Worm (Caenorhabditis elegans) whole organism, L1 larva: Measurements from ENCODE around the gene C52B9.10.
A peak's percentile ranks its signal among the peaks of the same experiment; 100 is the strongest.

Experiments used
- C04F5.9 ChIP-seq: sonication (generic microtip); optimal IDR thresholded peaks from 2 replicates; lab custom pipeline; 2016; ENCODE audit warnings: missing genetic modification characterization, missing compliant biosample characterization
- C16A3.4 ChIP-seq: fragments of 150-350 bp; optimal IDR thresholded peaks from 2 replicates; lab custom pipeline; 2014; ENCODE audit warnings: missing biosample characterization, missing genetic modification characterization
- C34B4.2 ChIP-seq: sonication (generic microtip); optimal IDR thresholded peaks from 2 replicates; lab custom pipeline; 2017; ENCODE audit warnings: mild to moderate bottlenecking, missing genetic modification characterization, missing compliant biosample characterization
- F16B12.6 ChIP-seq: fragments of 150-350 bp; optimal IDR thresholded peaks from 2 replicates; lab custom pipeline; 2014; ENCODE audit warnings: missing biosample characterization, missing genetic modification characterization
- Y116A8C.19 ChIP-seq: sonication (generic microtip); optimal IDR thresholded peaks from 2 replicates; lab custom pipeline; 2016; ENCODE audit warnings: missing compliant biosample characterization, missing genetic modification characterization, borderline replicate concordance
- aha-1 ChIP-seq: fragments of 150-350 bp; optimal IDR thresholded peaks from 2 replicates; lab custom pipeline; 2014; ENCODE audit warnings: missing biosample characterization, missing genetic modification characterization
- ama-1 ChIP-seq: fragments of 150-350 bp; optimal IDR thresholded peaks from 2 replicates; lab custom pipeline; 2014
- blmp-1 ChIP-seq: fragments of 150-350 bp; optimal IDR thresholded peaks from 2 replicates; lab custom pipeline; 2014; ENCODE audit warnings: missing biosample characterization, missing genetic modification characterization
- ceh-63 ChIP-seq: fragments of 200-800 bp; sonication (Bioruptor generic); optimal IDR thresholded peaks from 2 replicates; lab custom pipeline; 2018; ENCODE audit warnings: mild to moderate bottlenecking, missing genetic modification characterization, missing compliant biosample characterization
- ceh-8 ChIP-seq: fragments of 200-800 bp; sonication (Bioruptor generic); optimal IDR thresholded peaks from 2 replicates; lab custom pipeline; 2018; ENCODE audit warnings: mild to moderate bottlenecking, missing genetic modification characterization, moderate library complexity, missing compliant biosample characterization
- ceh-88 ChIP-seq: fragments of 200-800 bp; sonication (Bioruptor generic); IDR thresholded peaks from 2 replicates; pipeline ENCODE4 v1.3.6; 2022; ENCODE audit warnings: missing genetic modification characterization, missing compliant biosample characterization
- ceh-90 ChIP-seq: sonication (generic microtip); optimal IDR thresholded peaks from 2 replicates; lab custom pipeline; 2016; ENCODE audit warnings: missing genetic modification characterization, missing compliant biosample characterization
- dsc-1 ChIP-seq: sonication (generic microtip); optimal IDR thresholded peaks from 2 replicates; lab custom pipeline; 2016; ENCODE audit warnings: mild to moderate bottlenecking, missing genetic modification characterization, missing compliant biosample characterization
- egl-27 ChIP-seq, 2 experiments: fragments of 150-350 bp in 1 of 2; sonication (generic microtip); optimal IDR thresholded peaks; 3 replicates each; lab custom pipeline; 2017 to 2018; ENCODE audit warnings: missing biosample characterization in 2 of 2, missing genetic modification characterization in 2 of 2, missing genetic modification reagents in 2 of 2
- elt-2 ChIP-seq: sonication (generic microtip); optimal IDR thresholded peaks from 2 replicates; lab custom pipeline; 2016; ENCODE audit warnings: missing genetic modification characterization, mild to moderate bottlenecking, inconsistent platforms, missing compliant biosample characterization, missing genetic modification reagents
- elt-3 ChIP-seq, 6 experiments: fragments of 150-350 bp in 1 of 6; sonication (generic microtip); optimal IDR thresholded peaks; 2 replicates each; lab custom pipeline; 2017 to 2018; ENCODE audit warnings: missing biosample characterization in 6 of 6, missing genetic modification characterization in 6 of 6, inconsistent platforms in 1 of 6
- fkh-4 ChIP-seq: sonication (generic microtip); optimal IDR thresholded peaks from 2 replicates; lab custom pipeline; 2016; ENCODE audit warnings: missing compliant biosample characterization, missing genetic modification characterization, borderline replicate concordance
- fos-1 ChIP-seq: fragments of 150-350 bp; optimal IDR thresholded peaks from 2 replicates; lab custom pipeline; 2014; ENCODE audit warnings: missing biosample characterization, missing genetic modification characterization
- grh-1 ChIP-seq: fragments of 200-800 bp; sonication (Bioruptor generic); IDR thresholded peaks from 2 replicates; pipeline ENCODE4 v1.3.6; 2022; ENCODE audit warnings: missing genetic modification reagents, missing genetic modification characterization, missing compliant biosample characterization
- hlh-17 ChIP-seq: fragments of 200-800 bp; sonication (Bioruptor generic); optimal IDR thresholded peaks from 2 replicates; lab custom pipeline; 2018; ENCODE audit warnings: missing genetic modification characterization, mild to moderate bottlenecking, missing compliant biosample characterization, moderate library complexity, borderline replicate concordance
- hpl-2 ChIP-seq: fragments of 150-350 bp; optimal IDR thresholded peaks from 2 replicates; lab custom pipeline; 2014; ENCODE audit warnings: missing biosample characterization, missing genetic modification reagents, missing genetic modification characterization
- jun-1 ChIP-seq: fragments of 150-350 bp; optimal IDR thresholded peaks from 2 replicates; lab custom pipeline; 2014; ENCODE audit warnings: missing biosample characterization, missing genetic modification reagents, missing genetic modification characterization
- lin-13 ChIP-seq: fragments of 150-350 bp; optimal IDR thresholded peaks from 2 replicates; lab custom pipeline; 2014; ENCODE audit warnings: missing biosample characterization, missing genetic modification reagents, missing genetic modification characterization
- lin-15B ChIP-seq: fragments of 150-350 bp; sonication (generic microtip); optimal IDR thresholded peaks from 3 replicates; lab custom pipeline; 2014; ENCODE audit warnings: missing biosample characterization, missing genetic modification characterization
- lin-35 ChIP-seq, 2 experiments: fragments of 150-350 bp; optimal IDR thresholded peaks; 2 replicates each; lab custom pipeline; 2014; ENCODE audit warnings: missing biosample characterization in 2 of 2, missing genetic modification characterization in 2 of 2, missing genetic modification reagents in 2 of 2
- mab-9 ChIP-seq: fragments of 200-800 bp; sonication (Bioruptor generic); IDR thresholded peaks from 2 replicates; pipeline ENCODE4 v1.3.6; 2022; ENCODE audit warnings: missing genetic modification reagents, missing genetic modification characterization, missing compliant biosample characterization
- mdl-1 ChIP-seq, 2 experiments: fragments of 150-350 bp; optimal IDR thresholded peaks; 2 replicates each; lab custom pipeline; 2014 to 2017; ENCODE audit warnings: missing biosample characterization in 2 of 2, missing genetic modification characterization in 2 of 2, inconsistent platforms in 1 of 2
- nhr-20 ChIP-seq: sonication (generic microtip); optimal IDR thresholded peaks from 2 replicates; lab custom pipeline; 2016; ENCODE audit warnings: mild to moderate bottlenecking, missing genetic modification characterization, missing compliant biosample characterization
- nhr-237 ChIP-seq: fragments of 150-350 bp; optimal IDR thresholded peaks from 2 replicates; lab custom pipeline; 2014; ENCODE audit warnings: missing biosample characterization, missing genetic modification characterization
- nhr-28 ChIP-seq: fragments of 150-350 bp; optimal IDR thresholded peaks from 2 replicates; lab custom pipeline; 2014; ENCODE audit warnings: missing biosample characterization, missing genetic modification characterization
- nhr-71 ChIP-seq: sonication (generic microtip); optimal IDR thresholded peaks from 2 replicates; lab custom pipeline; 2016; ENCODE audit warnings: mild to moderate bottlenecking, missing genetic modification characterization, moderate library complexity, missing compliant biosample characterization
- nhr-85 ChIP-seq: sonication (generic microtip); peaks from one replicate; lab custom pipeline; 2016; ENCODE audit warnings: missing genetic modification characterization, inconsistent platforms, missing compliant biosample characterization
- pax-3 ChIP-seq: fragments of 200-800 bp; sonication (Bioruptor generic); optimal IDR thresholded peaks from 2 replicates; lab custom pipeline; 2018; ENCODE audit warnings: mild to moderate bottlenecking, missing genetic modification characterization, moderate library complexity, missing compliant biosample characterization
- pqm-1 ChIP-seq: sonication (generic microtip); optimal IDR thresholded peaks from 3 replicates; lab custom pipeline; 2017; ENCODE audit warnings: missing biosample characterization, missing genetic modification characterization
- sox-4 ChIP-seq: sonication (generic microtip); optimal IDR thresholded peaks from 2 replicates; lab custom pipeline; 2016; ENCODE audit warnings: missing genetic modification characterization, missing compliant biosample characterization
- sptf-1 ChIP-seq: fragments of 150-350 bp; optimal IDR thresholded peaks from 2 replicates; lab custom pipeline; 2014; ENCODE audit warnings: missing biosample characterization, missing genetic modification characterization
- sup-37 ChIP-seq: fragments of 200-800 bp; sonication (Bioruptor generic); optimal IDR thresholded peaks from 2 replicates; lab custom pipeline; 2018; ENCODE audit warnings: mild to moderate bottlenecking, missing genetic modification characterization, missing compliant biosample characterization
- swsn-7 ChIP-seq: sonication (generic microtip); optimal IDR thresholded peaks from 2 replicates; lab custom pipeline; 2016; ENCODE audit warnings: missing genetic modification characterization, missing compliant biosample characterization
- tbx-2 ChIP-seq: sonication (generic microtip); optimal IDR thresholded peaks from 2 replicates; lab custom pipeline; 2016; ENCODE audit warnings: missing genetic modification characterization, missing compliant biosample characterization
- tlp-1 ChIP-seq: fragments of 150-350 bp; optimal IDR thresholded peaks from 2 replicates; lab custom pipeline; 2014; ENCODE audit warnings: missing biosample characterization, missing genetic modification characterization
- unc-30 ChIP-seq: sonication (generic microtip); optimal IDR thresholded peaks from 2 replicates; lab custom pipeline; 2017; ENCODE audit warnings: missing biosample characterization, missing genetic modification characterization
- vab-15 ChIP-seq: sonication (generic microtip); optimal IDR thresholded peaks from 2 replicates; lab custom pipeline; 2017; ENCODE audit warnings: missing genotype, mild to moderate bottlenecking, missing genetic modification characterization, missing compliant biosample characterization
- xbp-1 ChIP-seq: sonication (generic microtip); optimal IDR thresholded peaks from 2 replicates; lab custom pipeline; 2016; ENCODE audit warnings: missing genetic modification characterization, missing compliant biosample characterization
- zag-1 ChIP-seq: fragments of 150-350 bp; optimal IDR thresholded peaks from 2 replicates; lab custom pipeline; 2014; ENCODE audit warnings: missing biosample characterization, missing genetic modification characterization
- zip-4 ChIP-seq: fragments of 200-800 bp; sonication (Bioruptor generic); optimal IDR thresholded peaks from 2 replicates; lab custom pipeline; 2018; ENCODE audit warnings: mild to moderate bottlenecking, missing genetic modification characterization, moderate library complexity, missing compliant biosample characterization
- ztf-11 ChIP-seq, 2 experiments: sonication (generic microtip); optimal IDR thresholded peaks; 2 replicates each; lab custom pipeline; 2016 to 2017; ENCODE audit warnings: missing genetic modification characterization in 2 of 2, missing biosample characterization in 1 of 2, missing compliant biosample characterization in 1 of 2
- ztf-4 ChIP-seq: fragments of 150-350 bp; optimal IDR thresholded peaks from 2 replicates; lab custom pipeline; 2014; ENCODE audit warnings: missing biosample characterization, missing genetic modification characterization

The C52B9.10 gene

ce11 chrX:4254782-4255181 is 18.9 kb upstream of the C52B9.10 start, which contains the start of gene taf-11.1 (continued):
- TF ChIP-seq elt-2: no peak
- TF ChIP-seq lin-35 (GFP tag; optimal IDR thresholded peaks at IDR 0.05; lab: Kevin White, UChicago): peak in 1 of 2 experiments; percentile 53
- TF ChIP-seq vab-15 (tag; lab: Kevin White, UChicago): no peak
- TF ChIP-seq sptf-1 (tag; lab: Kevin White, UChicago): no peak
- no peak for TF ChIP-seq lin-15B

DNA sequence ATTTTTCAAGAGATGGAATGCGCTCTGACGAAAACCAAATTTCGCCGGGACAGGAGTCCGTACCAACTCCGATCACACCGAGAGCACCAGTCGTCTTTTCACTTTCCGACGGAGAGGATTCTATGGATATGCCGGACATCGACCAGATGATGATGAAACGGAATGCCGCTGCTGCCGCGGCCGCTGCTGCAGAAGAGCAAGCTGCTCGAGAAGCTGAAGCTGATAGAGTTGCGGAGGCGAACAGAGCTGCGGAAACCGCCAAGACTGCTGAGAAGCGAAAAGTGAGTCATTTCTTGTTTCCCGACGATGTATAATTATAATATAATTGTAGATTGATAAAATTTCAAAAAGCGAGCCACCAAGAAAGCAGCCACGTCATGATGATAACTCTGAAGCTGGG is 18.3 kb upstream of the C52B9.10 start:
- no peak for TF ChIP-seq mab-9 (GFP tag; lab: Robert Waterston, UW)

DNA sequence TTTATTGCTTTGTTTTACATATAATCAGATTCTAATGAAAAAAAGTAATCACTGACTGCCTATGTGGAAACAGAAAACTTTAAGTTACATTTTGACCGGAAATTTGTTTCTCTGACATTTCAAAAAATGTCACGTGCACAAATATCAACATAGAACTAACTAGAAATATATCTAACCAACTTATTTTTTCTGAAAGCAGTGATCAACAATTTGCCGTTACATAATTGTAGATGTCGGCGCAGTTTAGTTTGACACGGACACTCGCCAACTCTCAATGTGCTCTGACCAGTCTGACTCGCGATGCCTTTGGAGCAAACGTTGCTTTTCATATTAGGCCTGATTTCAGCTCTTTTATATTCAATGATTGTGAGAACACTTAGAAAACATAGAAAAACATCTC is 17.0 kb upstream of the C52B9.10 start, which contains the start of gene srv-6:
Gene srv-6, plus strand, starts transcription at position 301 of the 400 bp plus-strand sequence.
- TF ChIP-seq ceh-63: no peak
- no peak for TF ChIP-seq Y116A8C.19 (tag; lab: Kevin White, UChicago)
- no peak for TF ChIP-seq elt-2
- no peak for TF ChIP-seq mdl-1 (tag; optimal IDR thresholded peaks at IDR 0.05; lab: Kevin White, UChicago)
- TF ChIP-seq lin-15B: no peak
- TF ChIP-seq aha-1 (tag; lab: Kevin White, UChicago): no peak
- no peak for TF ChIP-seq nhr-20 (tag; lab: Kevin White, UChicago)
- no peak for TF ChIP-seq xbp-1
- no peak for TF ChIP-seq pax-3 (tag; lab: Kevin White, UChicago)
- TF ChIP-seq, all 84 proteins: peak for 0

ce11 chrX:4260297-4260696 is 13.4 kb upstream of the C52B9.10 start, which contains the start of gene C52B9.4:
Gene C52B9.4 (plus strand): TSS chrX:4260652.
- TF ChIP-seq blmp-1 (tag; lab: Kevin White, UChicago) (no peak), dsc-1 (tag; lab: Kevin White, UChicago) (peak; percentile 46), Y116A8C.19 (tag; lab: Kevin White, UChicago) (no peak), tlp-1 (no peak), F16B12.6 (peak; percentile 91), grh-1 (GFP tag; lab: Robert Waterston, UW) (no peak), sox-4 (tag; lab: Kevin White, UChicago) (no peak), C04F5.9 (tag; lab: Kevin White, UChicago) (peak; percentile 12), pqm-1 (tag; lab: Kevin White, UChicago) (no peak), C16A3.4 (peak; percentile 45), sup-37 (no peak), nhr-85 (tag; lab: Kevin White, UChicago) (peak; percentile 74), hpl-2 (GFP tag; lab: Kevin White, UChicago) (no peak), nhr-71 (peak; percentile 61), zip-4 (no peak), ztf-4 (no peak), C34B4.2 (tag; lab: Kevin White, UChicago) (no peak), swsn-7 (tag; lab: Kevin White, UChicago) (peak; percentile 54), jun-1 (no peak), lin-13 (GFP tag; lab: Kevin White, UChicago) (no peak), mab-9 (GFP tag; lab: Robert Waterston, UW) (no peak), hlh-17 (GFP tag; lab: Kevin White, UChicago) (no peak), fkh-4 (tag; lab: Kevin White, UChicago) (no peak), ztf-11 (tag; optimal IDR thresholded peaks at IDR 0.05; lab: Kevin White, UChicago) (no peak), nhr-237 (tag; lab: Kevin White, UChicago) (no peak), unc-30 (tag; lab: Kevin White, UChicago) (no peak), vab-15 (tag; lab: Kevin White, UChicago) (no peak), ceh-88 (GFP tag; lab: Robert Waterston, UW) (no peak), aha-1 (tag; lab: Kevin White, UChicago) (no peak), ceh-8 (GFP tag; lab: Kevin White, UChicago) (no peak), nhr-28 (tag; lab: Kevin White, UChicago) (no peak), ama-1 (lab: Kevin White, UChicago) (no peak), zag-1 (tag; lab: Kevin White, UChicago) (no peak), egl-27 (tag; optimal IDR thresholded peaks at IDR 0.05; lab: Kevin White, UChicago) (no peak), lin-35 (GFP tag; optimal IDR thresholded peaks at IDR 0.05; lab: Kevin White, UChicago) (peak in 1 of 2 experiments; percentile 58), ceh-90 (tag; lab: Kevin White, UChicago) (no peak), elt-3 (tag; optimal IDR thresholded peaks at IDR 0.05; lab: Kevin White, UChicago) (no peak), fos-1 (tag; lab: Kevin White, UChicago) (peak; percentile 6), tbx-2 (peak; percentile 50)
